Fruit fly (Drosophila melanogaster) whole organism, wandering third instar larva: Measurements from ENCODE around the gene wge.

Source experiments
- CG9705 ChIP-seq: fragments of 200-800 bp; sonication (Bioruptor generic); optimal IDR thresholded peaks from 2 replicates; lab custom pipeline; 2018; ENCODE audit warnings: missing biosample characterization, mild to moderate bottlenecking, missing genetic modification characterization
- Dfd ChIP-seq: fragments of >200 bp; optimal IDR thresholded peaks from 2 replicates; lab custom pipeline; 2017; ENCODE audit warnings: missing biosample characterization, missing genetic modification characterization
- Hnf4 ChIP-seq: fragments of 200-800 bp; sonication (Bioruptor generic); optimal IDR thresholded peaks from 2 replicates; lab custom pipeline; 2016; ENCODE audit warnings: missing biosample characterization, mild to moderate bottlenecking, missing genetic modification characterization
- Hr78 ChIP-seq: fragments of >200 bp; optimal IDR thresholded peaks from 2 replicates; lab custom pipeline; 2017; ENCODE audit warnings: missing biosample characterization, missing genetic modification characterization
- dsf ChIP-seq: sonication (Bioruptor generic); optimal IDR thresholded peaks from 2 replicates; lab custom pipeline; 2016; ENCODE audit warnings: missing biosample characterization, missing genetic modification characterization, borderline replicate concordance
- fru ChIP-seq: fragments of 200-800 bp; sonication (Bioruptor generic); optimal IDR thresholded peaks from 3 replicates; lab custom pipeline; 2016; ENCODE audit warnings: missing biosample characterization, mild to moderate bottlenecking, missing genetic modification characterization
- h ChIP-seq: fragments of 200-800 bp; sonication (Bioruptor generic); optimal IDR thresholded peaks from 3 replicates; lab custom pipeline; 2016; ENCODE audit warnings: missing biosample characterization, mild to moderate bottlenecking, missing genetic modification characterization
- psq ChIP-seq: fragments of 200-800 bp; sonication (Bioruptor generic); optimal IDR thresholded peaks from 3 replicates; lab custom pipeline; 2017; ENCODE audit warnings: missing biosample characterization, mild to moderate bottlenecking, missing genetic modification characterization, moderate library complexity
- woc ChIP-seq: sonication (Bioruptor generic); optimal IDR thresholded peaks from 2 replicates; lab custom pipeline; 2016; ENCODE audit warnings: missing biosample characterization, mild to moderate bottlenecking, missing genetic modification characterization

- no peak for TF ChIP-seq Hnf4
- TF ChIP-seq Dfd: no peak
- TF ChIP-seq woc (GFP tag; lab: Kevin White, UChicago): no peak
- TF ChIP-seq Hr78 (GFP tag; lab: Kevin White, UChicago): no peak
- no peak for TF ChIP-seq h (GFP tag; lab: Kevin White, UChicago)
- no peak for TF ChIP-seq fru (GFP tag; lab: Kevin White, UChicago)
- no peak for TF ChIP-seq psq (GFP tag; lab: Kevin White, UChicago)
- no peak for TF ChIP-seq dsf (GFP tag; lab: Kevin White, UChicago)
- TF ChIP-seq CG9705 (GFP tag; lab: Kevin White, UChicago): no peak
These were observed 32.0 kb upstream of the wge start for dm6 chr3R:22752929-22753328.
